Fruit fly (Drosophila melanogaster) whole organism, embryonic: Measurements from ENCODE around the gene CG1309.

Source experiments
- Ada2b ChIP-seq: fragments of 200-800 bp; sonication (Bioruptor generic); IDR thresholded peaks from 2 replicates; pipeline ENCODE4 v1.3.6; 2022; ENCODE audit warnings: missing biosample characterization, missing genetic modification characterization
- Atf-2 ChIP-seq: fragments of 200-800 bp; sonication (Bioruptor generic); optimal IDR thresholded peaks from 2 replicates; lab custom pipeline; 2016; ENCODE audit warnings: missing biosample characterization, missing genetic modification characterization
- Atf6 ChIP-seq: fragments of 200-800 bp; sonication (Bioruptor generic); IDR thresholded peaks from 2 replicates; pipeline ENCODE4 v1.3.6; 2022; ENCODE audit warnings: missing biosample characterization, missing genetic modification characterization
- B-H1 ChIP-seq: fragments of 200-800 bp; sonication (Bioruptor generic); IDR thresholded peaks from 3 replicates; pipeline ENCODE4 v1.3.6; 2022; ENCODE audit warnings: missing biosample characterization, missing genetic modification characterization
- C15 ChIP-seq: fragments of 200-800 bp; sonication (Bioruptor generic); IDR thresholded peaks from 3 replicates; pipeline ENCODE4 v1.3.6; 2022; ENCODE audit warnings: missing biosample characterization, missing genetic modification characterization
- CG11504 ChIP-seq: fragments of 200-800 bp; sonication (Bioruptor generic); optimal IDR thresholded peaks from 3 replicates; lab custom pipeline; 2019; ENCODE audit warnings: missing biosample characterization, mild to moderate bottlenecking, missing genetic modification characterization, moderate library complexity
- CG11696 ChIP-seq: fragments of 200-800 bp; sonication (Bioruptor generic); IDR thresholded peaks from 2 replicates; pipeline ENCODE4 v1.3.6; 2022; ENCODE audit warnings: missing biosample characterization, missing genetic modification characterization
- CG1233 ChIP-seq: fragments of 200-800 bp; sonication (Bioruptor generic); optimal IDR thresholded peaks from 4 replicates; lab custom pipeline; 2018; ENCODE audit warnings: missing biosample characterization, mild to moderate bottlenecking, missing genetic modification characterization
- CG13287 ChIP-seq: fragments of 200-800 bp; sonication (Bioruptor generic); IDR thresholded peaks from 2 replicates; pipeline ENCODE4 v1.3.6; 2022; ENCODE audit warnings: missing biosample characterization, missing genetic modification characterization; ENCODE audit not compliant: partially characterized antibody
- CG13775 ChIP-seq: fragments of 200-800 bp; sonication (Bioruptor generic); optimal IDR thresholded peaks from 3 replicates; lab custom pipeline; 2017; ENCODE audit warnings: missing biosample characterization, mild to moderate bottlenecking, missing genetic modification characterization
- CG1602 ChIP-seq: fragments of 200-800 bp; sonication (Bioruptor generic); optimal IDR thresholded peaks from 3 replicates; lab custom pipeline; 2016; ENCODE audit warnings: missing biosample characterization, missing genetic modification characterization
- CG1647 ChIP-seq: fragments of 200-800 bp; sonication (Bioruptor generic); optimal IDR thresholded peaks from 3 replicates; lab custom pipeline; 2016; ENCODE audit warnings: missing biosample characterization, missing genetic modification characterization
- CG16813 ChIP-seq: fragments of 200-800 bp; sonication (Bioruptor generic); IDR thresholded peaks from 3 replicates; pipeline ENCODE4 v1.3.6; 2022; ENCODE audit warnings: missing biosample characterization, missing genetic modification characterization; ENCODE audit not compliant: partially characterized antibody
- CG17186 ChIP-seq: fragments of 200-800 bp; sonication (Bioruptor generic); optimal IDR thresholded peaks from 3 replicates; lab custom pipeline; 2017; ENCODE audit warnings: missing biosample characterization, missing genetic modification reagents, missing genetic modification characterization
- CG17361 ChIP-seq: fragments of 200-800 bp; sonication (Bioruptor generic); IDR thresholded peaks from 3 replicates; pipeline ENCODE4 v1.3.6; 2022; ENCODE audit warnings: missing biosample characterization, missing genetic modification characterization
- CG4707 ChIP-seq: fragments of 200-800 bp; sonication (Bioruptor generic); optimal IDR thresholded peaks from 2 replicates; lab custom pipeline; 2018; ENCODE audit warnings: missing biosample characterization, mild to moderate bottlenecking, missing genetic modification characterization, moderate library complexity
- CG4820 ChIP-seq: fragments of 200-800 bp; sonication (Bioruptor generic); optimal IDR thresholded peaks from 3 replicates; lab custom pipeline; 2016; ENCODE audit warnings: missing biosample characterization, missing genetic modification characterization
- CG5245 ChIP-seq: fragments of 200-800 bp; sonication (Bioruptor generic); optimal IDR thresholded peaks from 3 replicates; lab custom pipeline; 2016; ENCODE audit warnings: missing biosample characterization, missing genetic modification characterization
- CG7357 ChIP-seq: fragments of 200-800 bp; sonication (Bioruptor generic); IDR thresholded peaks from 3 replicates; pipeline ENCODE4 v1.3.6; 2022; ENCODE audit warnings: missing biosample characterization, missing genetic modification characterization
- CG9797 ChIP-seq: fragments of 200-800 bp; sonication (Bioruptor generic); optimal IDR thresholded peaks from 3 replicates; lab custom pipeline; 2018; ENCODE audit warnings: missing biosample characterization, mild to moderate bottlenecking, missing genetic modification characterization
- CHES-1-like ChIP-seq: fragments of 200-800 bp; sonication (Bioruptor generic); optimal IDR thresholded peaks from 2 replicates; lab custom pipeline; 2016; ENCODE audit warnings: missing biosample characterization, missing genetic modification characterization
- D19A ChIP-seq: fragments of 200-800 bp; optimal IDR thresholded peaks from 3 replicates; lab custom pipeline; 2019; ENCODE audit warnings: missing biosample characterization, mild to moderate bottlenecking, missing genetic modification characterization, moderate library complexity
- Dip3 ChIP-seq: fragments of 200-800 bp; sonication (Bioruptor generic); optimal IDR thresholded peaks from 3 replicates; lab custom pipeline; 2016; ENCODE audit warnings: missing biosample characterization, missing genetic modification characterization
- Doc3 ChIP-seq: fragments of 200-800 bp; sonication (Bioruptor generic); IDR thresholded peaks from 3 replicates; pipeline ENCODE4 v1.3.6; 2022; ENCODE audit warnings: missing biosample characterization, missing genetic modification characterization; ENCODE audit not compliant: partially characterized antibody
- ERR ChIP-seq: fragments of 200-800 bp; sonication (Bioruptor generic); optimal IDR thresholded peaks from 2 replicates; lab custom pipeline; 2016; ENCODE audit warnings: missing biosample characterization, missing genetic modification characterization
- Elba2 ChIP-seq: fragments of 200-800 bp; sonication (Bioruptor generic); optimal IDR thresholded peaks from 3 replicates; lab custom pipeline; 2016; ENCODE audit warnings: missing biosample characterization, missing genetic modification characterization
- Gsc ChIP-seq: fragments of 200-800 bp; sonication (Bioruptor generic); IDR thresholded peaks from 2 replicates; pipeline ENCODE4 v1.3.6; 2022; ENCODE audit warnings: missing biosample characterization, missing genetic modification characterization
- HLH54F ChIP-seq: fragments of 200-800 bp; sonication (Bioruptor generic); optimal IDR thresholded peaks from 3 replicates; lab custom pipeline; 2016; ENCODE audit warnings: missing biosample characterization, missing genetic modification characterization
- Hmr ChIP-seq: fragments of 200-800 bp; sonication (Bioruptor generic); optimal IDR thresholded peaks from 3 replicates; lab custom pipeline; 2017; ENCODE audit warnings: mild to moderate bottlenecking, missing biosample characterization, missing genetic modification reagents, missing genetic modification characterization
- Hr51 ChIP-seq, 2 experiments: fragments of 200-800 bp; sonication (Bioruptor generic); optimal IDR thresholded peaks; 2 replicates in 1 of 2; 3 replicates in 1 of 2; lab custom pipeline; 2016 to 2018; ENCODE audit warnings: missing biosample characterization in 2 of 2, missing genetic modification characterization in 2 of 2, mild to moderate bottlenecking in 1 of 2, moderate library complexity in 1 of 2
- Med ChIP-seq: fragments of 200-800 bp; sonication (Bioruptor generic); peaks from one replicate; lab custom pipeline; 2016; ENCODE audit warnings: missing biosample characterization, missing genetic modification characterization, mild to moderate bottlenecking, inconsistent platforms, moderate library complexity
- Opbp ChIP-seq: fragments of 200-800 bp; sonication (Bioruptor generic); IDR thresholded peaks from 3 replicates; pipeline ENCODE4 v1.3.6; 2022; ENCODE audit warnings: missing biosample characterization, missing genetic modification characterization; ENCODE audit not compliant: partially characterized antibody
- Stat92E ChIP-seq, 3 experiments: fragments of >200 bp in 2 of 3; fragments of 200-800 bp in 1 of 3; sonication (Bioruptor generic) in 1 of 3; optimal IDR thresholded peaks; 2 replicates each; lab custom pipeline; 2017 to 2019; ENCODE audit warnings: missing biosample characterization in 3 of 3, missing genetic modification characterization in 3 of 3, mild to moderate bottlenecking in 1 of 3, moderate library complexity in 1 of 3
- al ChIP-seq: fragments of 200-800 bp; sonication (Bioruptor generic); IDR thresholded peaks from 2 replicates; pipeline ENCODE4 v1.3.6; 2022; ENCODE audit warnings: missing biosample characterization, missing genetic modification characterization
- croc ChIP-seq: fragments of 200-800 bp; sonication (Bioruptor generic); conservative IDR thresholded peaks from 3 replicates; pipeline ENCODE4 v1.3.6; 2022; ENCODE audit warnings: missing biosample characterization, missing genetic modification characterization
- eve ChIP-seq, 2 experiments: fragments of >200 bp; optimal IDR thresholded peaks; 2 replicates each; lab custom pipeline; 2017; ENCODE audit warnings: missing biosample characterization in 2 of 2, missing genetic modification characterization in 2 of 2
- exex ChIP-seq: fragments of 200-800 bp; sonication (Bioruptor generic); optimal IDR thresholded peaks from 4 replicates; lab custom pipeline; 2018; ENCODE audit warnings: missing biosample characterization, mild to moderate bottlenecking, missing genetic modification characterization, moderate library complexity
- fd3F ChIP-seq: fragments of 200-800 bp; sonication (Bioruptor generic); optimal IDR thresholded peaks from 2 replicates; lab custom pipeline; 2018; ENCODE audit warnings: missing biosample characterization, mild to moderate bottlenecking, missing genetic modification characterization, moderate library complexity
- fd96Cb ChIP-seq: fragments of 200-800 bp; sonication (Bioruptor generic); optimal IDR thresholded peaks from 2 replicates; lab custom pipeline; 2018; ENCODE audit warnings: missing biosample characterization, mild to moderate bottlenecking, missing genetic modification characterization, moderate library complexity
- fru ChIP-seq: fragments of >200 bp; optimal IDR thresholded peaks from 2 replicates; lab custom pipeline; 2017
- gcm ChIP-seq: fragments of 200-800 bp; sonication (Bioruptor generic); optimal IDR thresholded peaks from 2 replicates; lab custom pipeline; 2019; ENCODE audit warnings: missing biosample characterization, mild to moderate bottlenecking, missing genetic modification characterization, moderate library complexity
- gem ChIP-seq: fragments of 200-800 bp; sonication (Bioruptor generic); optimal IDR thresholded peaks from 2 replicates; lab custom pipeline; 2019; ENCODE audit warnings: missing biosample characterization, mild to moderate bottlenecking, missing genetic modification characterization, moderate library complexity
- gfzf ChIP-seq: fragments of 200-800 bp; sonication (Bioruptor generic); optimal IDR thresholded peaks from 2 replicates; lab custom pipeline; 2016; ENCODE audit warnings: missing biosample characterization, mild to moderate bottlenecking, missing genetic modification characterization, moderate library complexity
- grau ChIP-seq: fragments of 200-800 bp; optimal IDR thresholded peaks from 3 replicates; lab custom pipeline; 2019; ENCODE audit warnings: missing biosample characterization, mild to moderate bottlenecking, missing genetic modification characterization, moderate library complexity
- ken ChIP-seq: fragments of 200-800 bp; sonication (Bioruptor generic); IDR thresholded peaks from 3 replicates; pipeline ENCODE4 v1.3.6; 2022; ENCODE audit warnings: missing biosample characterization, missing genetic modification characterization
- lov ChIP-seq, 2 experiments: fragments of 200-800 bp in 1 of 2; fragments of >200 bp in 1 of 2; sonication (Bioruptor generic) in 1 of 2; IDR thresholded peaks in 1 of 2; optimal IDR thresholded peaks in 1 of 2; 2 replicates in 1 of 2; 3 replicates in 1 of 2; pipeline versions ENCODE4 v1.3.6 to Lab custom; 2017 to 2022; ENCODE audit warnings: missing biosample characterization in 1 of 2, missing genetic modification characterization in 1 of 2
- mirr ChIP-seq: fragments of 200-800 bp; sonication (Bioruptor generic); optimal IDR thresholded peaks from 3 replicates; lab custom pipeline; 2018; ENCODE audit warnings: missing biosample characterization, mild to moderate bottlenecking, missing genetic modification characterization
- onecut ChIP-seq: fragments of 200-800 bp; sonication (Bioruptor generic); IDR thresholded peaks from 2 replicates; pipeline ENCODE4 v1.3.6; 2022; ENCODE audit warnings: missing biosample characterization, missing genetic modification characterization
- sisA ChIP-seq: fragments of 200-800 bp; sonication (Bioruptor generic); IDR thresholded peaks from 2 replicates; pipeline ENCODE4 v1.3.6; 2022; ENCODE audit warnings: missing biosample characterization, missing genetic modification characterization
- sqz ChIP-seq: fragments of 200-800 bp; sonication (Bioruptor generic); optimal IDR thresholded peaks from 3 replicates; lab custom pipeline; 2018; ENCODE audit warnings: missing biosample characterization, mild to moderate bottlenecking, missing genetic modification characterization
- wdn ChIP-seq: fragments of 200-800 bp; sonication (Bioruptor generic); IDR thresholded peaks from 2 replicates; pipeline ENCODE4 v1.3.6; 2022; ENCODE audit warnings: missing biosample characterization, missing genetic modification characterization

CG1309 gene

dm6 chr3L:4288591-4289056, 29.4 kb downstream of the CG1309 start, which contains the start of gene Hexo1 (continued):
- TF ChIP-seq sisA (no peak), CG1647 (GFP tag; lab: Kevin White, UChicago) (no peak), CG9797 (no peak), Doc3 (GFP tag; lab: Robert Waterston, UW) (no peak), Atf6 (GFP tag; lab: Robert Waterston, UW) (no peak), CG17186 (GFP tag; lab: Kevin White, UChicago) (no peak), ERR (no peak), fd3F (GFP tag; lab: Kevin White, UChicago) (no peak), mirr (GFP tag; lab: Kevin White, UChicago) (no peak), Gsc (GFP tag; lab: Robert Waterston, UW) (no peak), CG7357 (no peak), CG11696 (GFP tag; lab: Robert Waterston, UW) (no peak), croc (GFP tag; lab: Robert Waterston, UW) (no peak), CG13287 (GFP tag; lab: Robert Waterston, UW) (peak; percentile 23; the same call in 1 of the 2 replicates), CG1233 (GFP tag; lab: Kevin White, UChicago) (no peak), gcm (no peak), grau (peak; percentile 39), C15 (GFP tag; lab: Robert Waterston, UW) (no peak), B-H1 (GFP tag; lab: Robert Waterston, UW) (no peak), lov (optimal IDR thresholded peaks at IDR 0.05; lab: Kevin White, UChicago) (no peak), lov (GFP tag; IDR thresholded peaks at IDR 0.05; lab: Robert Waterston, UW) (no peak), wdn (GFP tag; lab: Robert Waterston, UW) (0 out of 2 replicates have a peak, but pooled peaks have one; percentile 33), fru (lab: Kevin White, UChicago) (no peak), CG16813 (GFP tag; lab: Robert Waterston, UW) (no peak), CG11504 (tag; lab: Kevin White, UChicago) (no peak), CHES-1-like (GFP tag; lab: Kevin White, UChicago) (no peak), onecut (GFP tag; lab: Robert Waterston, UW) (no peak), HLH54F (GFP tag; lab: Kevin White, UChicago) (no peak), Hmr (GFP tag; lab: Kevin White, UChicago) (peak; percentile 37), CG1602 (no peak), CG13775 (GFP tag; lab: Kevin White, UChicago) (no peak), Med (GFP tag; lab: Kevin White, UChicago) (peak; percentile 82), CG4707 (GFP tag; lab: Kevin White, UChicago) (no peak), Hr51 (GFP tag; optimal IDR thresholded peaks at IDR 0.05; lab: Kevin White, UChicago) (no peak), Elba2 (no peak), Ada2b (GFP tag; lab: Robert Waterston, UW) (0 out of 2 replicates have a peak, but pooled peaks have one; percentile 17), al (GFP tag; lab: Robert Waterston, UW) (no peak), gfzf (GFP tag; lab: Kevin White, UChicago) (no peak), Dip3 (GFP tag; lab: Kevin White, UChicago) (no peak), Atf-2 (GFP tag; lab: Kevin White, UChicago) (no peak), Stat92E (GFP tag; optimal IDR thresholded peaks at IDR 0.05; lab: Kevin White, UChicago) (no peak), fd96Cb (tag; lab: Kevin White, UChicago) (no peak), D19A (tag; lab: Kevin White, UChicago) (peak; percentile 97), ken (GFP tag; lab: Robert Waterston, UW) (no peak), CG17361 (GFP tag; lab: Robert Waterston, UW) (peak; percentile 30; the same call in 1 of the 3 replicates), sqz (GFP tag; lab: Kevin White, UChicago) (no peak), gem (tag; lab: Kevin White, UChicago) (no peak), CG4820 (no peak), eve (GFP tag; optimal IDR thresholded peaks at IDR 0.05; lab: Kevin White, UChicago) (no peak), Opbp (GFP tag; lab: Robert Waterston, UW) (no peak), CG5245 (GFP tag; lab: Kevin White, UChicago) (no peak), exex (peak; percentile 48)
